Worm (Caenorhabditis elegans): ENCODE data around the gene T01E8.1.
A peak's percentile ranks its signal among the peaks of the same experiment; 100 is the strongest.

DNA sequence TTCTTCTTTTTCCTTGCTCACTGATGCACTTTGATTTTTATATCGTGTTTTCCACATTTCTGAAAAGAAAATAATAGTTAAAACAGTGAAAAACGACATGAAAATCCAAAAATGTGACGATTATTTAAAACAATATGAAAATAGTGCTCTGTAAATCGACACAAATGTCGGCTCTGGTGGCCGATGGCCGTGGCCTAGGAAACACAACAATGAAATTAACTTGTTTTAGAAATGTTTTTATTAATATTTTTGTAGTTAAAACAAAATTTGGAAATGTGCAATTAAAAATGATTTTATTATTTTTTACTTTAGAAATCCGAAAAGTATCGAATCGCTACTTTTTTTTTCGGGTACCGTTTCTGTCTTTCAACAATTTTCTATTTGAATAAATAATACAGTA is 5.8 kb upstream of the T01E8.1 start, which contains the start of gene arv-1:
- no peak for TF ChIP-seq Y116A8C.19 (tag; optimal IDR thresholded peaks at IDR 0.05; ENCODE audit: borderline replicate concordance)
- TF ChIP-seq nhr-28 (tag; optimal IDR thresholded peaks at IDR 0.05) = no peak
- no peak for TF ChIP-seq ztf-4 (tag; optimal IDR thresholded peaks at IDR 0.05)
- peak; percentile 66 for TF ChIP-seq unc-130 (tag; optimal IDR thresholded peaks at IDR 0.05)
- no peak for TF ChIP-seq snpc-4 (tag; optimal IDR thresholded peaks at IDR 0.05)

Measured in whole organism, L1 larva.